Fruit fly (Drosophila melanogaster) whole organism, embryonic: ENCODE measurements around the gene CG32189.
A peak's percentile ranks its signal among the peaks of the same experiment; 100 is the strongest.

Experiments
- B-H2 ChIP-seq: fragments of 200-800 bp; sonication (Bioruptor generic); optimal IDR thresholded peaks from 2 replicates; lab custom pipeline; 2018; ENCODE audit warnings: missing biosample characterization, mild to moderate bottlenecking, missing genetic modification characterization
- Blimp-1 ChIP-seq: fragments of 200-800 bp; sonication (Bioruptor generic); optimal IDR thresholded peaks from 3 replicates; lab custom pipeline; 2018; ENCODE audit warnings: missing biosample characterization, missing genetic modification characterization, mild to moderate bottlenecking, moderate library complexity, missing genetic modification reagents
- C15 ChIP-seq: fragments of 200-800 bp; sonication (Bioruptor generic); IDR thresholded peaks from 3 replicates; pipeline ENCODE4 v1.3.6; 2022; ENCODE audit warnings: missing biosample characterization, missing genetic modification characterization
- CG10274 ChIP-seq: fragments of 200-800 bp; sonication (Bioruptor generic); optimal IDR thresholded peaks from 3 replicates; lab custom pipeline; 2017; ENCODE audit warnings: missing biosample characterization, mild to moderate bottlenecking, missing genetic modification characterization
- CG12299 ChIP-seq: fragments of 200-800 bp; sonication (Bioruptor generic); optimal IDR thresholded peaks from 2 replicates; lab custom pipeline; 2018; ENCODE audit warnings: missing biosample characterization, mild to moderate bottlenecking, missing genetic modification characterization
- CG13287 ChIP-seq: fragments of 200-800 bp; sonication (Bioruptor generic); IDR thresholded peaks from 2 replicates; pipeline ENCODE4 v1.3.6; 2022; ENCODE audit warnings: missing biosample characterization, missing genetic modification characterization; ENCODE audit not compliant: partially characterized antibody
- CG13894 ChIP-seq: fragments of 200-800 bp; sonication (Bioruptor generic); optimal IDR thresholded peaks from 3 replicates; lab custom pipeline; 2018; ENCODE audit warnings: missing biosample characterization, mild to moderate bottlenecking, missing genetic modification characterization, moderate library complexity
- CG16863 ChIP-seq: fragments of 200-800 bp; sonication (Bioruptor generic); optimal IDR thresholded peaks from 3 replicates; lab custom pipeline; 2016; ENCODE audit warnings: missing biosample characterization, missing genetic modification characterization
- CG17359 ChIP-seq: fragments of 200-800 bp; sonication (Bioruptor generic); optimal IDR thresholded peaks from 3 replicates; lab custom pipeline; 2018; ENCODE audit warnings: missing biosample characterization, mild to moderate bottlenecking, missing genetic modification characterization, moderate library complexity
- CG1832 ChIP-seq: fragments of 200-800 bp; sonication (Bioruptor generic); optimal IDR thresholded peaks from 2 replicates; lab custom pipeline; 2017; ENCODE audit warnings: missing biosample characterization, mild to moderate bottlenecking, missing genetic modification characterization, inconsistent platforms
- CG2120 ChIP-seq: fragments of 200-800 bp; sonication (Bioruptor generic); optimal IDR thresholded peaks from 3 replicates; lab custom pipeline; 2016; ENCODE audit warnings: missing biosample characterization, missing genetic modification characterization
- CG2202 ChIP-seq: fragments of 200-800 bp; sonication (Bioruptor generic); optimal IDR thresholded peaks from 2 replicates; lab custom pipeline; 2018; ENCODE audit warnings: missing biosample characterization, mild to moderate bottlenecking, missing genetic modification characterization
- CG30020 ChIP-seq: fragments of 200-800 bp; optimal IDR thresholded peaks from 2 replicates; lab custom pipeline; 2019; ENCODE audit warnings: missing biosample characterization, mild to moderate bottlenecking, missing genetic modification characterization, moderate library complexity
- CG3281 ChIP-seq: fragments of 200-800 bp; sonication (Bioruptor generic); optimal IDR thresholded peaks from 3 replicates; lab custom pipeline; 2017; ENCODE audit warnings: missing biosample characterization, mild to moderate bottlenecking, missing genetic modification characterization
- CG33557 ChIP-seq: fragments of 200-800 bp; sonication (Bioruptor generic); optimal IDR thresholded peaks from 2 replicates; lab custom pipeline; 2019; ENCODE audit warnings: missing biosample characterization, mild to moderate bottlenecking, missing genetic modification characterization, moderate library complexity
- CG34422 ChIP-seq: fragments of 200-800 bp; sonication (Bioruptor generic); IDR thresholded peaks from 3 replicates; pipeline ENCODE4 v1.3.6; 2022; ENCODE audit warnings: missing biosample characterization, missing genetic modification characterization
- CG4360 ChIP-seq: fragments of 200-800 bp; sonication (Bioruptor generic); IDR thresholded peaks from 2 replicates; pipeline ENCODE4 v1.3.6; 2022; ENCODE audit warnings: missing biosample characterization, missing genetic modification characterization
- CG4707 ChIP-seq: fragments of 200-800 bp; sonication (Bioruptor generic); optimal IDR thresholded peaks from 2 replicates; lab custom pipeline; 2018; ENCODE audit warnings: missing biosample characterization, mild to moderate bottlenecking, missing genetic modification characterization, moderate library complexity
- CG4820 ChIP-seq: fragments of 200-800 bp; sonication (Bioruptor generic); optimal IDR thresholded peaks from 3 replicates; lab custom pipeline; 2016; ENCODE audit warnings: missing biosample characterization, missing genetic modification characterization
- CG4854 ChIP-seq: fragments of 200-800 bp; sonication (Bioruptor generic); optimal IDR thresholded peaks from 2 replicates; lab custom pipeline; 2016; ENCODE audit warnings: missing biosample characterization, missing genetic modification characterization, inconsistent platforms
- CG6175 ChIP-seq: fragments of 200-800 bp; sonication (Bioruptor generic); IDR thresholded peaks from 3 replicates; pipeline ENCODE4 v1.3.6; 2022; ENCODE audit warnings: missing biosample characterization, missing genetic modification characterization
- CG9932 ChIP-seq: fragments of 200-800 bp; sonication (Bioruptor generic); IDR thresholded peaks from 2 replicates; pipeline ENCODE4 v1.3.6; 2022; ENCODE audit warnings: missing biosample characterization, missing genetic modification characterization
- Dfd ChIP-seq, 2 experiments: fragments of >200 bp; optimal IDR thresholded peaks; 2 replicates each; lab custom pipeline; 2017; ENCODE audit warnings: missing biosample characterization in 2 of 2, missing genetic modification characterization in 2 of 2
- Lim3 ChIP-seq: fragments of 200-800 bp; sonication (Bioruptor generic); IDR thresholded peaks from 2 replicates; pipeline ENCODE4 v1.3.6; 2022; ENCODE audit warnings: missing biosample characterization, missing genetic modification characterization
- Med ChIP-seq: fragments of 200-800 bp; sonication (Bioruptor generic); peaks from one replicate; lab custom pipeline; 2016; ENCODE audit warnings: missing biosample characterization, missing genetic modification characterization, mild to moderate bottlenecking, inconsistent platforms, moderate library complexity
- Mrtf ChIP-seq: fragments of 200-800 bp; sonication (Bioruptor generic); IDR thresholded peaks from 3 replicates; pipeline ENCODE4 v1.3.6; 2022; ENCODE audit warnings: missing biosample characterization, missing genetic modification characterization
- NC2α ChIP-seq: fragments of 200-800 bp; sonication (Bioruptor generic); optimal IDR thresholded peaks from 2 replicates; lab custom pipeline; 2016; ENCODE audit warnings: missing biosample characterization, missing genetic modification characterization
- NfI ChIP-seq: fragments of 200-800 bp; sonication (Bioruptor generic); optimal IDR thresholded peaks from 3 replicates; lab custom pipeline; 2018; ENCODE audit warnings: missing biosample characterization, mild to moderate bottlenecking, missing genetic modification characterization, moderate library complexity
- PHDP ChIP-seq: fragments of 200-800 bp; sonication (Bioruptor generic); optimal IDR thresholded peaks from 3 replicates; lab custom pipeline; 2018; ENCODE audit warnings: missing biosample characterization, mild to moderate bottlenecking, missing genetic modification characterization, moderate library complexity
- Ptx1 ChIP-seq: fragments of 200-800 bp; sonication (Bioruptor generic); IDR thresholded peaks from 2 replicates; pipeline ENCODE4 v1.3.6; 2022; ENCODE audit warnings: missing biosample characterization, missing genetic modification characterization
- Trl ChIP-seq, 3 experiments: fragments of >200 bp in 2 of 3; fragments of 200-800 bp in 1 of 3; sonication (Bioruptor generic) in 1 of 3; optimal IDR thresholded peaks; 2 replicates in 1 of 3; 3 replicates in 2 of 3; lab custom pipeline; 2016 to 2017; ENCODE audit warnings: missing biosample characterization in 1 of 3, missing genetic modification characterization in 1 of 3
- bbx ChIP-seq: fragments of 200-800 bp; sonication (Bioruptor generic); IDR thresholded peaks from 2 replicates; pipeline ENCODE4 v1.3.6; 2022; ENCODE audit warnings: missing biosample characterization, missing genetic modification characterization; ENCODE audit not compliant: partially characterized antibody
- cas ChIP-seq: fragments of 200-800 bp; sonication (Bioruptor generic); IDR thresholded peaks from 2 replicates; pipeline ENCODE4 v1.3.6; 2022; ENCODE audit warnings: missing biosample characterization, missing genetic modification characterization
- caup ChIP-seq: fragments of 200-800 bp; sonication (Bioruptor generic); optimal IDR thresholded peaks from 3 replicates; lab custom pipeline; 2017; ENCODE audit warnings: missing biosample characterization, mild to moderate bottlenecking, missing genetic modification characterization, moderate library complexity; ENCODE audit not compliant: severe bottlenecking
- cg ChIP-seq: fragments of 200-800 bp; sonication (Bioruptor generic); optimal IDR thresholded peaks from 3 replicates; lab custom pipeline; 2019; ENCODE audit warnings: missing biosample characterization, mild to moderate bottlenecking, missing genetic modification characterization, moderate library complexity
- ci ChIP-seq: fragments of 200-800 bp; sonication (Bioruptor generic); IDR thresholded peaks from 3 replicates; pipeline ENCODE4 v1.3.6; 2022; ENCODE audit warnings: missing biosample characterization, missing genetic modification characterization
- corto ChIP-seq: fragments of 200-800 bp; sonication (Bioruptor generic); optimal IDR thresholded peaks from 2 replicates; lab custom pipeline; 2016; ENCODE audit warnings: missing biosample characterization, mild to moderate bottlenecking, missing genetic modification characterization, moderate library complexity
- ems ChIP-seq: fragments of 200-800 bp; sonication (Bioruptor generic); optimal IDR thresholded peaks from 3 replicates; lab custom pipeline; 2016; ENCODE audit warnings: missing biosample characterization, missing genetic modification characterization
- klu ChIP-seq: fragments of 200-800 bp; sonication (Bioruptor generic); IDR thresholded peaks from 2 replicates; pipeline ENCODE4 v1.3.6; 2022; ENCODE audit warnings: missing biosample characterization, missing genetic modification characterization
- knrl ChIP-seq: fragments of 200-800 bp; sonication (Bioruptor generic); IDR thresholded peaks from 3 replicates; pipeline ENCODE4 v1.3.6; 2022; ENCODE audit warnings: missing biosample characterization, missing genetic modification characterization; ENCODE audit not compliant: partially characterized antibody
- lab ChIP-seq: fragments of 200-800 bp; sonication (Bioruptor generic); optimal IDR thresholded peaks from 3 replicates; lab custom pipeline; 2017; ENCODE audit warnings: missing biosample characterization, missing genetic modification characterization, mild to moderate bottlenecking, moderate library complexity, missing genetic modification reagents
- lmd ChIP-seq: fragments of 200-800 bp; sonication (Bioruptor generic); IDR thresholded peaks from 2 replicates; pipeline ENCODE4 v1.3.6; 2022; ENCODE audit warnings: missing biosample characterization, missing genetic modification characterization
- nerfin-2 ChIP-seq: fragments of 200-800 bp; sonication (Bioruptor generic); IDR thresholded peaks from 2 replicates; pipeline ENCODE4 v1.3.6; 2022; ENCODE audit warnings: missing biosample characterization, missing genetic modification characterization; ENCODE audit not compliant: partially characterized antibody
- pum ChIP-seq: fragments of 200-800 bp; sonication (Bioruptor generic); optimal IDR thresholded peaks from 2 replicates; lab custom pipeline; 2016; ENCODE audit warnings: missing biosample characterization, missing genetic modification characterization
- sens-2 ChIP-seq: fragments of 200-800 bp; sonication (Bioruptor generic); IDR thresholded peaks from 2 replicates; pipeline ENCODE4 v1.3.6; 2022; ENCODE audit warnings: missing biosample characterization, missing genetic modification characterization
- tap ChIP-seq: fragments of 200-800 bp; optimal IDR thresholded peaks from 3 replicates; lab custom pipeline; 2019; ENCODE audit warnings: missing biosample characterization, mild to moderate bottlenecking, missing genetic modification characterization, moderate library complexity
- tin ChIP-seq: fragments of 200-800 bp; sonication (Bioruptor generic); optimal IDR thresholded peaks from 3 replicates; lab custom pipeline; 2016; ENCODE audit warnings: missing biosample characterization, missing genetic modification characterization
- usp ChIP-seq: fragments of >200 bp; optimal IDR thresholded peaks from 2 replicates; lab custom pipeline; 2017; ENCODE audit warnings: missing biosample characterization, missing genetic modification characterization
- vnd ChIP-seq: fragments of 200-800 bp; sonication (Bioruptor generic); IDR thresholded peaks from 3 replicates; pipeline ENCODE4 v1.3.6; 2022; ENCODE audit warnings: missing biosample characterization, missing genetic modification characterization; ENCODE audit not compliant: partially characterized antibody

Gene CG32189

dm6 chr3L:17841085-17841606 is 6.2 kb upstream of the CG32189 start, which contains the start of gene CG5577 (continued):
- TF ChIP-seq CG1832 (peak; percentile 38), ci (no peak), CG3281 (GFP tag; lab: Kevin White, UChicago) (peak; percentile 12), CG13287 (GFP tag; lab: Robert Waterston, UW) (peak; percentile 90), cg (no peak), Blimp-1 (GFP tag; lab: Kevin White, UChicago) (no peak), ems (GFP tag; lab: Kevin White, UChicago) (no peak), lmd (GFP tag; lab: Robert Waterston, UW) (peak; percentile 15; the same call in 1 of the 2 replicates), knrl (GFP tag; lab: Robert Waterston, UW) (peak; percentile 56; the same call in 2 of the 3 replicates), Lim3 (GFP tag; lab: Robert Waterston, UW) (no peak), PHDP (tag; lab: Kevin White, UChicago) (no peak), pum (GFP tag; lab: Kevin White, UChicago) (no peak), CG6175 (GFP tag; lab: Robert Waterston, UW) (peak; percentile 97), usp (GFP tag; lab: Kevin White, UChicago) (no peak), CG4854 (GFP tag; lab: Kevin White, UChicago) (no peak), CG9932 (peak; percentile 51; the same call in 1 of the 2 replicates), CG34422 (GFP tag; lab: Robert Waterston, UW) (peak; percentile 41; the same call in 1 of the 3 replicates), nerfin-2 (GFP tag; lab: Robert Waterston, UW) (0 out of 2 replicates have a peak, but pooled peaks have one; percentile 16), klu (GFP tag; lab: Robert Waterston, UW) (no peak), CG4707 (GFP tag; lab: Kevin White, UChicago) (no peak), B-H2 (GFP tag; lab: Kevin White, UChicago) (peak; percentile 31), C15 (GFP tag; lab: Robert Waterston, UW) (no peak), sens-2 (GFP tag; lab: Robert Waterston, UW) (no peak), Trl (optimal IDR thresholded peaks at IDR 0.05; lab: Kevin White, UChicago) (peak; percentile 38 to 75), Trl (GFP tag; optimal IDR thresholded peaks at IDR 0.05; lab: Kevin White, UChicago) (peak; percentile 9), vnd (GFP tag; lab: Robert Waterston, UW) (peak; percentile 60; the same call in 2 of the 3 replicates), CG2202 (no peak), CG30020 (no peak), Med (GFP tag; lab: Kevin White, UChicago) (peak; percentile 93), CG16863 (GFP tag; lab: Kevin White, UChicago) (no peak), CG13894 (tag; lab: Kevin White, UChicago) (peak; percentile 53), caup (GFP tag; lab: Kevin White, UChicago) (peak; percentile 50), Mrtf (GFP tag; lab: Robert Waterston, UW) (no peak), CG4820 (GFP tag; lab: Kevin White, UChicago) (no peak), CG17359 (tag; lab: Kevin White, UChicago) (no peak), tin (GFP tag; lab: Kevin White, UChicago) (no peak), lab (peak; percentile 69), tap (tag; lab: Kevin White, UChicago) (no peak), CG2120 (peak; percentile 56), NC2α (no peak), CG33557 (GFP tag; lab: Kevin White, UChicago) (no peak), NfI (GFP tag; lab: Kevin White, UChicago) (peak; percentile 21), cas (no peak), CG4360 (no peak), CG12299 (tag; lab: Kevin White, UChicago) (no peak), bbx (peak; percentile 52; the same call in 1 of the 2 replicates), Ptx1 (GFP tag; lab: Robert Waterston, UW) (no peak), CG10274 (GFP tag; lab: Kevin White, UChicago) (no peak), corto (GFP tag; lab: Kevin White, UChicago) (no peak), Dfd (GFP tag; optimal IDR thresholded peaks at IDR 0.05; lab: Kevin White, UChicago) (no peak)
